Fruit fly (Drosophila melanogaster): ENCODE measurements around the gene CG11885.

Gene CG11885

dm6 chr2L:470336-470934 is 49.2 kb upstream of the CG11885 start (continued):
- TF ChIP-seq CG13123 (GFP tag; optimal IDR thresholded peaks at IDR 0.05) (peak; percentile 62), Lhr (GFP tag; optimal IDR thresholded peaks at IDR 0.05) (no peak), CG7786 (GFP tag; optimal IDR thresholded peaks at IDR 0.05) (peak; percentile 91), CG14050 (GFP tag; IDR thresholded peaks at IDR 0.05) (peak; percentile 73; the same call in 2 of the 3 replicates), CG10274 (GFP tag; optimal IDR thresholded peaks at IDR 0.05) (peak; percentile 76), chn (GFP tag; optimal IDR thresholded peaks at IDR 0.05) (peak; percentile 78), CG12942 (GFP tag; optimal IDR thresholded peaks at IDR 0.05) (peak; percentile 60), sens-2 (GFP tag; IDR thresholded peaks at IDR 0.05) (0 out of 2 replicates have a peak, but pooled peaks have one; percentile 25), Deaf1 (tag; optimal IDR thresholded peaks at IDR 0.05) (no peak), chm (GFP tag; IDR thresholded peaks at IDR 0.05) (0 out of 2 replicates have a peak, but pooled peaks have one; percentile 12), ewg (GFP tag; optimal IDR thresholded peaks at IDR 0.05) (peak; percentile 61), amos (GFP tag; IDR thresholded peaks at IDR 0.05; ENCODE audit: partially characterized antibody) (no peak), CG11723 (GFP tag; optimal IDR thresholded peaks at IDR 0.05) (peak; percentile 17), ERR (GFP tag; optimal IDR thresholded peaks at IDR 0.05) (peak; percentile 61), CG31224 (GFP tag; IDR thresholded peaks at IDR 0.05) (peak; percentile 63), cas (GFP tag; IDR thresholded peaks at IDR 0.05) (no peak), CG16863 (GFP tag; optimal IDR thresholded peaks at IDR 0.05) (peak; percentile 80), CG10431 (GFP tag; optimal IDR thresholded peaks at IDR 0.05) (no peak), CG8765 (GFP tag; IDR thresholded peaks at IDR 0.05) (peak; percentile 19; the same call in 1 of the 2 replicates), slou (GFP tag; optimal IDR thresholded peaks at IDR 0.05) (peak; percentile 73), CG1832 (GFP tag; optimal IDR thresholded peaks at IDR 0.05) (no peak), aop (GFP tag; IDR thresholded peaks at IDR 0.05) (no peak), sd (tag; optimal IDR thresholded peaks at IDR 0.05) (peak; percentile 82), tll (GFP tag; optimal IDR thresholded peaks at IDR 0.05) (no peak), CG3995 (GFP tag; optimal IDR thresholded peaks at IDR 0.05) (peak; percentile 41), CG3838 (GFP tag; optimal IDR thresholded peaks at IDR 0.05) (peak; percentile 74), ttk (GFP tag; IDR thresholded peaks at IDR 0.05) (peak; percentile 70; the same call in 1 of the 2 replicates), Hr39 (optimal IDR thresholded peaks at IDR 0.05) (no peak), CG4282 (GFP tag; optimal IDR thresholded peaks at IDR 0.05) (peak; percentile 80), HLH3B (GFP tag; IDR thresholded peaks at IDR 0.05) (peak; percentile 71), Ssrp (tag; optimal IDR thresholded peaks at IDR 0.05) (peak; percentile 70), twi (tag; optimal IDR thresholded peaks at IDR 0.05) (no peak), CG2199 (GFP tag; IDR thresholded peaks at IDR 0.05) (0 out of 3 replicates have a peak, but pooled peaks have one; percentile 45), tap (tag; optimal IDR thresholded peaks at IDR 0.05) (peak; percentile 59), NfI (GFP tag; optimal IDR thresholded peaks at IDR 0.05) (peak; percentile 71), gsb (GFP tag; IDR thresholded peaks at IDR 0.05) (no peak), pros (GFP tag; optimal IDR thresholded peaks at IDR 0.05) (no peak), rib (GFP tag; IDR thresholded peaks at IDR 0.05) (no peak), HLH4C (GFP tag; IDR thresholded peaks at IDR 0.05; ENCODE audit: partially characterized antibody) (no peak), fd102C (GFP tag; optimal IDR thresholded peaks at IDR 0.05) (no peak), Fer1 (GFP tag; optimal IDR thresholded peaks at IDR 0.05) (peak; percentile 87), CG42726 (GFP tag; IDR thresholded peaks at IDR 0.05; ENCODE audit: partially characterized antibody) (no peak), trh (GFP tag; optimal IDR thresholded peaks at IDR 0.05) (no peak), Gug (GFP tag; IDR thresholded peaks at IDR 0.05) (peak; percentile 76), CG10147 (GFP tag; optimal IDR thresholded peaks at IDR 0.05) (peak; percentile 75), C15 (GFP tag; IDR thresholded peaks at IDR 0.05) (no peak), CG11456 (GFP tag; IDR thresholded peaks at IDR 0.05) (no peak; the same call in 2 of the 3 replicates), gfzf (GFP tag; optimal IDR thresholded peaks at IDR 0.05) (no peak), CG12769 (tag; optimal IDR thresholded peaks at IDR 0.05) (no peak), oc (tag; optimal IDR thresholded peaks at IDR 0.05) (peak; percentile 21)

All from whole organism, embryonic.